Worm (Caenorhabditis elegans) whole organism, midembryonic: ENCODE data around the gene nfya-1.

ENCODE experiments used
- flt-1 ChIP-seq: fragments of 200-800 bp; sonication (Bioruptor generic); IDR thresholded peaks from 2 replicates; pipeline ENCODE4 v1.3.6; 2022; ENCODE audit warnings: missing genetic modification characterization, missing compliant biosample characterization
- med-1 ChIP-seq: sonication (generic microtip); optimal IDR thresholded peaks from 2 replicates; lab custom pipeline; 2017; ENCODE audit warnings: missing genetic modification characterization, mild to moderate bottlenecking, missing compliant biosample characterization, antibody characterized with exemption, missing genetic modification reagents; ENCODE audit not compliant: insufficient read depth
- ztf-23 ChIP-seq: fragments of 200-800 bp; sonication (Bioruptor generic); IDR thresholded peaks from 2 replicates; pipeline ENCODE4 v1.3.6; 2022; ENCODE audit warnings: missing genetic modification reagents, missing genetic modification characterization, missing compliant biosample characterization

DNA sequence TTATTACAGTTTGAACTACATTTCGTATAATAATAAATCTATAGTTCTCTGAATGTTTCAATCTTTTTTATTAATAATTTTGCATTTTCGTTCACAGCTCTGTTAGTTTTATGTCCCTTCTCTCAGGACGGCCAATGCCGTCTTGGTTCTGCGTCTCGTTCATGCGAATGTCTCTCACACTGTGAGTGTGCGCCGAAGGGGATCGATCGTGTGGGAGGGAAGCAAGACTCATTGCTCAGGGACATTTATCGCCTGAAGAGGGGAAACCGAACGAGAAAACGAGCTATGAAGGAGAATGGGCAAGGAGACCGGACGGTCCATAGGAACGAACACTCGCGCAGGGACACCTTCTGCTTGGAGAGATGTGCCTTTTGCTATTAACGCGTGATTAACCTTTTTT is 47.6 kb downstream of the nfya-1 start:
- TF ChIP-seq ztf-23, result no peak
- TF ChIP-seq med-1, result no peak
- no peak for TF ChIP-seq flt-1
